Worm (Caenorhabditis elegans) whole organism, mixed stage, embryonic: ENCODE data around the gene srd-42.

ENCODE experiments used
- M03D4.4 ChIP-seq: sonication (generic microtip); optimal IDR thresholded peaks from 2 replicates; lab custom pipeline; 2017; ENCODE audit warnings: mild to moderate bottlenecking, missing genetic modification characterization, missing compliant biosample characterization
- bed-3 ChIP-seq: fragments of 200-800 bp; sonication (Bioruptor generic); optimal IDR thresholded peaks from 3 replicates; lab custom pipeline; 2018; ENCODE audit warnings: mild to moderate bottlenecking, missing genetic modification characterization, moderate library complexity, missing compliant biosample characterization
- blmp-1 ChIP-seq: fragments of 150-350 bp; optimal IDR thresholded peaks from 2 replicates; lab custom pipeline; 2014; ENCODE audit warnings: missing biosample characterization, missing genetic modification characterization
- ceh-43 ChIP-seq: fragments of 200-800 bp; sonication (Bioruptor generic); optimal IDR thresholded peaks from 2 replicates; lab custom pipeline; 2018; ENCODE audit warnings: mild to moderate bottlenecking, missing genetic modification characterization, moderate library complexity, missing compliant biosample characterization
- ceh-83 ChIP-seq: fragments of 200-800 bp; sonication (Bioruptor generic); optimal IDR thresholded peaks from 2 replicates; lab custom pipeline; 2018; ENCODE audit warnings: mild to moderate bottlenecking, missing genetic modification characterization, missing compliant biosample characterization
- ces-1 ChIP-seq: fragments of 150-350 bp; optimal IDR thresholded peaks from 2 replicates; lab custom pipeline; 2014; ENCODE audit warnings: missing biosample characterization, missing genetic modification reagents, missing genetic modification characterization
- cnd-1 ChIP-seq: fragments of 200-800 bp; sonication (Bioruptor generic); optimal IDR thresholded peaks from 2 replicates; lab custom pipeline; 2018; ENCODE audit warnings: mild to moderate bottlenecking, missing genetic modification characterization, missing compliant biosample characterization
- drap-1 ChIP-seq: fragments of 200-800 bp; sonication (Bioruptor generic); optimal IDR thresholded peaks from 3 replicates; lab custom pipeline; 2018; ENCODE audit warnings: mild to moderate bottlenecking, missing genetic modification characterization, missing compliant biosample characterization
- elt-1 ChIP-seq: sonication (generic microtip); optimal IDR thresholded peaks from 2 replicates; lab custom pipeline; 2017; ENCODE audit warnings: missing genetic modification characterization, mild to moderate bottlenecking, missing compliant biosample characterization, antibody characterized with exemption, moderate library complexity, borderline replicate concordance; ENCODE audit not compliant: insufficient read depth
- elt-3 ChIP-seq: fragments of 150-350 bp; optimal IDR thresholded peaks from 2 replicates; lab custom pipeline; 2014; ENCODE audit warnings: missing biosample characterization, missing genetic modification characterization
- flh-1 ChIP-seq: fragments of 200-800 bp; sonication (Bioruptor generic); optimal IDR thresholded peaks from 2 replicates; lab custom pipeline; 2018; ENCODE audit warnings: mild to moderate bottlenecking, missing genetic modification characterization, moderate library complexity, missing compliant biosample characterization
- ham-2 ChIP-seq: fragments of 200-800 bp; sonication (Bioruptor generic); optimal IDR thresholded peaks from 2 replicates; lab custom pipeline; 2018; ENCODE audit warnings: mild to moderate bottlenecking, missing genetic modification characterization, missing compliant biosample characterization
- hlh-1 ChIP-seq: fragments of 150-350 bp; optimal IDR thresholded peaks from 2 replicates; lab custom pipeline; 2014; ENCODE audit warnings: missing biosample characterization, missing genetic modification reagents, missing genetic modification characterization
- lin-13 ChIP-seq: fragments of 150-350 bp; optimal IDR thresholded peaks from 2 replicates; lab custom pipeline; 2014; ENCODE audit warnings: missing biosample characterization, missing genetic modification characterization
- lin-32 ChIP-seq: fragments of 200-800 bp; sonication (Bioruptor generic); optimal IDR thresholded peaks from 2 replicates; lab custom pipeline; 2018; ENCODE audit warnings: mild to moderate bottlenecking, missing genetic modification characterization, missing compliant biosample characterization
- lsy-2 ChIP-seq: fragments of 150-350 bp; optimal IDR thresholded peaks from 2 replicates; lab custom pipeline; 2014; ENCODE audit warnings: missing biosample characterization, missing genetic modification characterization
- mep-1 ChIP-seq: fragments of 150-350 bp; optimal IDR thresholded peaks from 2 replicates; lab custom pipeline; 2017; ENCODE audit warnings: missing biosample characterization, missing genetic modification reagents, missing genetic modification characterization, inconsistent platforms
- mls-2 ChIP-seq: sonication (generic microtip); optimal IDR thresholded peaks from 2 replicates; lab custom pipeline; 2016; ENCODE audit warnings: mild to moderate bottlenecking, missing genetic modification characterization, moderate library complexity, missing compliant biosample characterization
- nhr-12 ChIP-seq: fragments of 150-350 bp; optimal IDR thresholded peaks from 2 replicates; lab custom pipeline; 2014; ENCODE audit warnings: missing biosample characterization, missing genetic modification characterization
- nhr-2 ChIP-seq: fragments of 150-350 bp; optimal IDR thresholded peaks from 2 replicates; lab custom pipeline; 2014; ENCODE audit warnings: missing biosample characterization, missing genetic modification characterization
- nhr-237 ChIP-seq: fragments of 150-350 bp; optimal IDR thresholded peaks from 2 replicates; lab custom pipeline; 2014; ENCODE audit warnings: missing biosample characterization, missing genetic modification characterization
- nhr-76 ChIP-seq: sonication (generic microtip); optimal IDR thresholded peaks from 2 replicates; lab custom pipeline; 2017; ENCODE audit warnings: missing biosample characterization, missing genetic modification characterization
- sem-2 ChIP-seq: fragments of 200-800 bp; sonication (Bioruptor generic); optimal IDR thresholded peaks from 2 replicates; lab custom pipeline; 2018; ENCODE audit warnings: mild to moderate bottlenecking, missing genetic modification characterization, missing compliant biosample characterization
- snpc-4 ChIP-seq: fragments of 150-350 bp; optimal IDR thresholded peaks from 2 replicates; lab custom pipeline; 2014; ENCODE audit warnings: missing biosample characterization, missing genetic modification characterization
- sptf-1 ChIP-seq: sonication (generic microtip); optimal IDR thresholded peaks from 2 replicates; lab custom pipeline; 2017; ENCODE audit warnings: mild to moderate bottlenecking, missing genetic modification characterization, moderate library complexity, missing compliant biosample characterization
- tbx-8 ChIP-seq: fragments of 200-800 bp; sonication (Bioruptor generic); optimal IDR thresholded peaks from 2 replicates; lab custom pipeline; 2018; ENCODE audit warnings: mild to moderate bottlenecking, missing genetic modification characterization, moderate library complexity, missing compliant biosample characterization
- unc-120 ChIP-seq: sonication (generic microtip); optimal IDR thresholded peaks from 2 replicates; lab custom pipeline; 2017; ENCODE audit warnings: missing genetic modification characterization, missing compliant biosample characterization; ENCODE audit not compliant: poor library complexity, severe bottlenecking
- unc-39 ChIP-seq: fragments of 150-350 bp; optimal IDR thresholded peaks from 2 replicates; lab custom pipeline; 2014; ENCODE audit warnings: missing biosample characterization, missing genetic modification characterization
- unc-62 ChIP-seq: fragments of 150-350 bp; optimal IDR thresholded peaks from 2 replicates; lab custom pipeline; 2014; ENCODE audit warnings: missing biosample characterization, missing genetic modification reagents, missing genetic modification characterization
- ztf-11 ChIP-seq: fragments of 150-350 bp; optimal IDR thresholded peaks from 2 replicates; lab custom pipeline; 2014; ENCODE audit warnings: missing biosample characterization, missing genetic modification characterization

The srd-42 gene

ce11 chrX:13303357-13303756 is at the start of gene srd-42:
TSS of gene srd-42 (minus strand) at chrX:13303457.
- no peak for TF ChIP-seq unc-62 (GFP tag; lab: Kevin White, UChicago)
- TF ChIP-seq, all 35 proteins: peak for 0

- TF ChIP-seq nhr-12 (tag; lab: Kevin White, UChicago), result no peak
- no peak for TF ChIP-seq ces-1 (GFP tag; lab: Kevin White, UChicago)
- no peak for TF ChIP-seq mls-2 (tag; lab: Kevin White, UChicago)
- no peak for TF ChIP-seq hlh-1 (tag; lab: Kevin White, UChicago)
- TF ChIP-seq flh-1 (GFP tag; lab: Kevin White, UChicago), result no peak
- no peak for TF ChIP-seq elt-3 (tag; lab: Kevin White, UChicago)
- TF ChIP-seq ztf-11 (tag; lab: Kevin White, UChicago), result no peak
- no peak for TF ChIP-seq unc-120 (tag; lab: Kevin White, UChicago)
- no peak for TF ChIP-seq drap-1 (GFP tag; lab: Kevin White, UChicago)
These were observed 48.9 kb upstream of the srd-42 start for ce11 chrX:13352164-13352563.

- TF ChIP-seq elt-3 (tag; lab: Kevin White, UChicago) (no peak), nhr-76 (tag; lab: Kevin White, UChicago) (no peak), lin-13 (no peak), ceh-83 (GFP tag; lab: Kevin White, UChicago) (no peak), bed-3 (GFP tag; lab: Kevin White, UChicago) (no peak), lin-32 (GFP tag; lab: Kevin White, UChicago) (no peak), nhr-12 (tag; lab: Kevin White, UChicago) (no peak), elt-1 (tag; lab: Kevin White, UChicago) (no peak), ces-1 (GFP tag; lab: Kevin White, UChicago) (no peak), mls-2 (tag; lab: Kevin White, UChicago) (no peak), unc-120 (tag; lab: Kevin White, UChicago) (no peak), mep-1 (tag; lab: Kevin White, UChicago) (no peak), unc-39 (tag; lab: Kevin White, UChicago) (no peak), tbx-8 (GFP tag; lab: Kevin White, UChicago) (no peak), nhr-2 (tag; lab: Kevin White, UChicago) (no peak), snpc-4 (tag; lab: Kevin White, UChicago) (no peak), nhr-237 (no peak), cnd-1 (tag; lab: Kevin White, UChicago) (no peak)
These were observed 47.8 kb upstream of the srd-42 start, which contains the start of gene mxl-3 for ce11 chrX:13350804-13351747. TSS of gene mxl-3 (minus strand) at chrX:13350804.

- TF ChIP-seq nhr-2 (tag; lab: Kevin White, UChicago) (no peak), flh-1 (GFP tag; lab: Kevin White, UChicago) (no peak), blmp-1 (tag; lab: Kevin White, UChicago) (no peak), cnd-1 (tag; lab: Kevin White, UChicago) (no peak), sptf-1 (tag; lab: Kevin White, UChicago) (no peak)
These were observed 47.0 kb upstream of the srd-42 start for ce11 chrX:13350123-13350798.

ce11 chrX:13349230-13350122 is 46.2 kb upstream of the srd-42 start:
- no peak for TF ChIP-seq M03D4.4 (tag; lab: Kevin White, UChicago)
- no peak for TF ChIP-seq sem-2
- TF ChIP-seq unc-39 (tag; lab: Kevin White, UChicago), result no peak
- TF ChIP-seq ham-2, result no peak
- TF ChIP-seq ceh-43 (GFP tag; lab: Kevin White, UChicago), result no peak
- TF ChIP-seq hlh-1 (tag; lab: Kevin White, UChicago), result no peak
- TF ChIP-seq snpc-4 (tag; lab: Kevin White, UChicago), result no peak
- TF ChIP-seq lsy-2, result no peak
- TF ChIP-seq unc-120 (tag; lab: Kevin White, UChicago), result no peak
